Worm (Caenorhabditis elegans): ENCODE data around the gene tag-325.

ce11 chrIII:4767869-4768645 is 28.6 kb upstream of the tag-325 start:
- TF ChIP-seq D2030.7 (GFP tag; IDR thresholded peaks at IDR 0.05) (no peak), C17E4.6 (GFP tag; IDR thresholded peaks at IDR 0.05) (no peak), ama-1 (optimal IDR thresholded peaks at IDR 0.05) (no peak), ama-1 (GFP tag; optimal IDR thresholded peaks at IDR 0.05) (no peak), hmg-1.2 (GFP tag; IDR thresholded peaks at IDR 0.05) (no peak), nfya-1 (tag; optimal IDR thresholded peaks at IDR 0.05; ENCODE audit: borderline replicate concordance, insufficient read depth) (no peak), attf-5 (GFP tag; optimal IDR thresholded peaks at IDR 0.05) (no peak), ztf-6 (GFP tag; IDR thresholded peaks at IDR 0.05) (no peak)

All from whole organism, young adult.